Worm (Caenorhabditis elegans) whole organism, L1 larva: ENCODE data around the gene K02E11.5.

Source experiments
- alr-1 ChIP-seq: fragments of 200-800 bp; sonication (Bioruptor generic); optimal IDR thresholded peaks from 2 replicates; lab custom pipeline; 2018; ENCODE audit warnings: borderline replicate concordance, mild to moderate bottlenecking, missing genetic modification characterization, missing compliant biosample characterization
- dpl-1 ChIP-seq, 3 experiments: fragments of 150-350 bp in 2 of 3; sonication (generic microtip) in 1 of 3; optimal IDR thresholded peaks; 2 replicates each; lab custom pipeline; 2014 to 2017; ENCODE audit warnings: missing biosample characterization in 3 of 3, missing genetic modification characterization in 3 of 3, missing genetic modification reagents in 3 of 3
- elt-3 ChIP-seq, 6 experiments: fragments of 150-350 bp in 1 of 6; sonication (generic microtip); optimal IDR thresholded peaks; 2 replicates each; lab custom pipeline; 2017 to 2018; ENCODE audit warnings: missing biosample characterization in 6 of 6, missing genetic modification characterization in 6 of 6, inconsistent platforms in 1 of 6
- ets-5 ChIP-seq: fragments of 200-800 bp; sonication (Bioruptor generic); IDR thresholded peaks from 2 replicates; pipeline ENCODE4 v1.3.6; 2022; ENCODE audit warnings: missing genetic modification characterization, missing compliant biosample characterization
- hlh-4 ChIP-seq: sonication (generic microtip); optimal IDR thresholded peaks from 2 replicates; lab custom pipeline; 2016; ENCODE audit warnings: mild to moderate bottlenecking, missing genetic modification characterization, missing compliant biosample characterization
- irx-1 ChIP-seq: sonication (generic microtip); optimal IDR thresholded peaks from 2 replicates; lab custom pipeline; 2016; ENCODE audit warnings: missing genetic modification characterization, missing compliant biosample characterization
- isw-1 ChIP-seq: fragments of 200-800 bp; sonication (Bioruptor generic); IDR thresholded peaks from 2 replicates; pipeline ENCODE4 v1.3.6; 2022; ENCODE audit warnings: missing genetic modification characterization, missing compliant biosample characterization
- mdl-1 ChIP-seq, 2 experiments: fragments of 150-350 bp; optimal IDR thresholded peaks; 2 replicates each; lab custom pipeline; 2014 to 2017; ENCODE audit warnings: missing biosample characterization in 2 of 2, missing genetic modification characterization in 2 of 2, inconsistent platforms in 1 of 2
- nhr-11 ChIP-seq: fragments of 150-350 bp; optimal IDR thresholded peaks from 2 replicates; lab custom pipeline; 2014; ENCODE audit warnings: missing biosample characterization, missing genetic modification characterization
- nhr-76 ChIP-seq: sonication (generic microtip); optimal IDR thresholded peaks from 2 replicates; lab custom pipeline; 2017; ENCODE audit warnings: missing biosample characterization, missing genetic modification characterization
- nhr-90 ChIP-seq: sonication (generic microtip); optimal IDR thresholded peaks from 2 replicates; lab custom pipeline; 2016; ENCODE audit warnings: mild to moderate bottlenecking, missing genetic modification characterization, missing compliant biosample characterization; ENCODE audit not compliant: poor library complexity
- unc-130 ChIP-seq: fragments of 150-350 bp; optimal IDR thresholded peaks from 2 replicates; lab custom pipeline; 2017; ENCODE audit warnings: missing biosample characterization, missing genetic modification characterization, inconsistent platforms
- unc-86 ChIP-seq: sonication (generic microtip); optimal IDR thresholded peaks from 2 replicates; lab custom pipeline; 2016; ENCODE audit warnings: missing genetic modification characterization, missing compliant biosample characterization

ce11 chrV:14282222-14282709 is 30.1 kb downstream of the K02E11.5 start, which contains the start of the genes srt-74 and F40G12.9:
- no peak for TF ChIP-seq unc-86
- no peak for TF ChIP-seq mdl-1 (tag; optimal IDR thresholded peaks at IDR 0.05; lab: Kevin White, UChicago)
- no peak for TF ChIP-seq hlh-4 (tag; lab: Kevin White, UChicago)
- no peak for TF ChIP-seq ets-5 (GFP tag; lab: Robert Waterston, UW)
- TF ChIP-seq dpl-1 (GFP tag; optimal IDR thresholded peaks at IDR 0.05; lab: Kevin White, UChicago): no peak
- no peak for TF ChIP-seq isw-1 (GFP tag; lab: Robert Waterston, UW)
- no peak for TF ChIP-seq irx-1 (tag; lab: Kevin White, UChicago)
- no peak for TF ChIP-seq elt-3 (tag; optimal IDR thresholded peaks at IDR 0.05; lab: Kevin White, UChicago)
- no peak for TF ChIP-seq nhr-11 (tag; lab: Kevin White, UChicago)
- TF ChIP-seq unc-130 (tag; lab: Kevin White, UChicago): no peak
- no peak for TF ChIP-seq nhr-76 (tag; lab: Kevin White, UChicago)
- TF ChIP-seq nhr-90 (tag; lab: Kevin White, UChicago): no peak
- no peak for TF ChIP-seq alr-1
